Worm (Caenorhabditis elegans) whole organism, L4 larva: ENCODE measurements around the gene vps-45.
"Not testable (repeated sequence)": the region's sequence is repeated elsewhere in the genome, so short reads cannot be mapped to it uniquely, and the experiment has no call there.

ENCODE experiments used
- arid-1 ChIP-seq: fragments of 200-800 bp; sonication (Bioruptor generic); conservative IDR thresholded peaks from 2 replicates; pipeline ENCODE4 v1.3.6; 2022; ENCODE audit warnings: missing genetic modification reagents, missing genetic modification characterization, missing compliant biosample characterization
- dve-1 ChIP-seq: sonication (generic microtip); optimal IDR thresholded peaks from 2 replicates; lab custom pipeline; 2017; ENCODE audit warnings: antibody characterized with exemption, mild to moderate bottlenecking, missing genetic modification characterization, missing compliant biosample characterization; ENCODE audit not compliant: insufficient read depth
- egl-27 ChIP-seq: sonication (generic microtip); optimal IDR thresholded peaks from 3 replicates; lab custom pipeline; 2017; ENCODE audit warnings: missing biosample characterization, missing genetic modification reagents, missing genetic modification characterization
- mdl-1 ChIP-seq, 2 experiments: fragments of 150-350 bp in 1 of 2; sonication (generic microtip) in 1 of 2; optimal IDR thresholded peaks; 2 replicates each; lab custom pipeline; 2014 to 2017; ENCODE audit warnings: missing biosample characterization in 2 of 2, missing genetic modification characterization in 2 of 2
- nhr-237 ChIP-seq: sonication (generic microtip); optimal IDR thresholded peaks from 2 replicates; lab custom pipeline; 2017; ENCODE audit warnings: missing biosample characterization, missing genetic modification characterization

ce11 chrX:943698-944097 is 30.9 kb downstream of the vps-45 start:
- not testable (repeated sequence) for TF ChIP-seq dve-1 (tag; lab: Kevin White, UChicago); mdl-1 (tag; optimal IDR thresholded peaks at IDR 0.05; lab: Kevin White, UChicago); egl-27; nhr-237 (tag; lab: Kevin White, UChicago); arid-1
